In the genomic region with DNA sequence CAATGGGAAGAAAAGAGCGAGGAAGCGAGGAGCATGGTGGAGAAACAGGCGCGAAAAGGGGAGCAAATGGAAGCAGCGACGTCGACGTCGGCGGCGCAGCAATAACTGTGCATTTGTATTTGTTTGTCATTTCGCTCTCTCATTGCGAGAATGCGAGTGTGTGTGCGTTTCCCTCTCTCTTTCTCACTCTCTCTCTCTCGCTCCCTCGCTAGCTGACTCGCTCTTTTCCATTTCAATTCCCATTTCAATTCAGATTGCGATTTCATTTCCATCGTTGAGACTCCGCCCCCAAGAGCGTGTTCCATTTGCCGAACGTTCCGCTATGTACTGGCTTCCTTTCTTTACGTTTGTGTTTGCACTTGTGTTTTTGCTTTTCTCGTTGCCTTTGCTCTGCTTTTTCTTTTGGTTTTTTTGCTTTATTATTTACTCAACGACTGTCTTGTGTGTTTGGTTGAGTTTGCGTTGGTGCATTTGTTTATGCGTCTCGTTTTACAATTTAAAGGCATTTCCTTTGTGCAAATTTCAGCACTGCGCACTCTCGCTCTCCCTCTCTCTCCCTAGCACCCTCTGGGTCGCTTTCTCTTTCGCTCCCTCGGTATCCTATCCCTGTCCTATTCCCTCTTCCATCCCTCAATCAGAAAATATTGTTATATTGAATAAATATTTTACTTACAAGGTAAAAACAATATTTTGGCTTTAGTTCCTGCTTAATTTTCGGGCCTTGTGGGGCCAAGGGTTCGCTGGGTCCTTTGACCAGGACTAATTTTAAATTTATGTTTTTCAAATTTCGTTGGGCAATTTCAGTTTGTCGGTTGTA, we compare ENCODE assay signal across 7 fruit fly cellular contexts.
TF ChIP-seq lines count a peak whose summit lies in the region.

No protein-coding gene starts in this region.

- peak; percentile 51 to 60 for TF ChIP-seq CTCF in S2 (optimal IDR thresholded peaks at IDR 0.05; lab: Kevin White, UChicago)
- no peak for TF ChIP-seq CTCF in whole organism, embryonic (GFP tag; optimal IDR thresholded peaks at IDR 0.05; lab: Kevin White, UChicago)

TF ChIP-seq in whole organism, 6 proteins besides CTCF, POLR2A, EP300 and RAD21:
- peak; percentile 86 for TF ChIP-seq CG8478 (optimal IDR thresholded peaks at IDR 0.05; lab: Kevin White, UChicago)
- TF ChIP-seq usp (GFP tag; optimal IDR thresholded peaks at IDR 0.05; lab: Kevin White, UChicago): no peak
TF ChIP-seq in whole organism: peak in this region for 1.

TF ChIP-seq in whole organism, adult, 20 proteins besides CTCF, POLR2A, EP300 and RAD21:
- TF ChIP-seq CG7045 (GFP tag; optimal IDR thresholded peaks at IDR 0.05; lab: Kevin White, UChicago): no peak
- TF ChIP-seq Mnt (GFP tag; optimal IDR thresholded peaks at IDR 0.05; lab: Kevin White, UChicago): no peak
- TF ChIP-seq kay (GFP tag; lab: Kevin White, UChicago; ENCODE audit: borderline replicate concordance): peak; percentile 1
- TF ChIP-seq CG7101 (tag; optimal IDR thresholded peaks at IDR 0.05; lab: Kevin White, UChicago): no peak
- peak; percentile 42 for TF ChIP-seq pad (GFP tag; optimal IDR thresholded peaks at IDR 0.05; lab: Kevin White, UChicago)
- TF ChIP-seq Hr96 (GFP tag; optimal IDR thresholded peaks at IDR 0.05; lab: Kevin White, UChicago): no peak
- no peak for TF ChIP-seq Clk (GFP tag; optimal IDR thresholded peaks at IDR 0.05; lab: Kevin White, UChicago)
- TF ChIP-seq cic (GFP tag; optimal IDR thresholded peaks at IDR 0.05; lab: Kevin White, UChicago): no peak
- no peak for TF ChIP-seq toe (GFP tag; optimal IDR thresholded peaks at IDR 0.05; lab: Kevin White, UChicago)

TF ChIP-seq in whole organism, embryonic, 481 proteins besides CTCF, POLR2A, EP300 and RAD21 (continues in another document):
- peak; percentile 98 for TF ChIP-seq Nf-YC (tag; optimal IDR thresholded peaks at IDR 0.05; lab: Kevin White, UChicago)
- peak; percentile 12 for TF ChIP-seq nerfin-1 (tag; optimal IDR thresholded peaks at IDR 0.05; lab: Kevin White, UChicago)
- TF ChIP-seq gfzf (GFP tag; optimal IDR thresholded peaks at IDR 0.05; lab: Kevin White, UChicago): no peak
- TF ChIP-seq pfk (GFP tag; optimal IDR thresholded peaks at IDR 0.05; lab: Kevin White, UChicago): peak; percentile 98
- TF ChIP-seq lab (GFP tag; optimal IDR thresholded peaks at IDR 0.05; lab: Kevin White, UChicago): no peak
- TF ChIP-seq Nf-YB (GFP tag; optimal IDR thresholded peaks at IDR 0.05; lab: Kevin White, UChicago): peak; percentile 97
- TF ChIP-seq cato (GFP tag; optimal IDR thresholded peaks at IDR 0.05; lab: Kevin White, UChicago; ENCODE audit: borderline replicate concordance): no peak
- peak; percentile 19 for TF ChIP-seq CG18011 (GFP tag; optimal IDR thresholded peaks at IDR 0.05; lab: Kevin White, UChicago)
- TF ChIP-seq tll (GFP tag; optimal IDR thresholded peaks at IDR 0.05; lab: Kevin White, UChicago): peak in 1 of 2 experiments; percentile 48
- no peak for TF ChIP-seq CG8290 (GFP tag; optimal IDR thresholded peaks at IDR 0.05; lab: Kevin White, UChicago)
- peak in 1 of 2 experiments; percentile 36 for TF ChIP-seq CG8290 (tag; optimal IDR thresholded peaks at IDR 0.05; lab: Kevin White, UChicago)
- TF ChIP-seq CG2199 (GFP tag; IDR thresholded peaks at IDR 0.05; lab: Robert Waterston, UW): peak; percentile 83; the same call in 1 of the 3 replicates
- TF ChIP-seq ewg (GFP tag; optimal IDR thresholded peaks at IDR 0.05; lab: Kevin White, UChicago): peak; percentile 23
- no peak for TF ChIP-seq ab (GFP tag; optimal IDR thresholded peaks at IDR 0.05; lab: Kevin White, UChicago)
- TF ChIP-seq CoRest (tag; optimal IDR thresholded peaks at IDR 0.05; lab: Kevin White, UChicago): peak; percentile 48
- TF ChIP-seq unpg (GFP tag; optimal IDR thresholded peaks at IDR 0.05; lab: Kevin White, UChicago): no peak

TF ChIP-seq in whole organism, prepupa, 60 proteins besides CTCF, POLR2A, EP300 and RAD21:
- TF ChIP-seq fd85E (GFP tag; optimal IDR thresholded peaks at IDR 0.05; lab: Kevin White, UChicago) (no peak), ss (GFP tag; optimal IDR thresholded peaks at IDR 0.05; lab: Kevin White, UChicago) (peak in 1 of 2 experiments; percentile 24), fkh (GFP tag; optimal IDR thresholded peaks at IDR 0.05; lab: Kevin White, UChicago) (peak; percentile 85), Eip78C (GFP tag; lab: Kevin White, UChicago) (peak; percentile 12), dac (GFP tag; optimal IDR thresholded peaks at IDR 0.05; lab: Kevin White, UChicago) (peak; percentile 57)

TF ChIP-seq in whole organism, pupa, 21 proteins besides CTCF, POLR2A, EP300 and RAD21:
- TF ChIP-seq gl (tag; optimal IDR thresholded peaks at IDR 0.05; lab: Kevin White, UChicago): peak; percentile 24
- TF ChIP-seq CG34367 (tag; optimal IDR thresholded peaks at IDR 0.05; lab: Kevin White, UChicago): no peak
- no peak for TF ChIP-seq CG32121 (GFP tag; IDR thresholded peaks at IDR 0.05; lab: Robert Waterston, UW)
- no peak for TF ChIP-seq CG4496 (GFP tag; IDR thresholded peaks at IDR 0.05; lab: Robert Waterston, UW)

TF ChIP-seq in whole organism, wandering third instar larva, 38 proteins besides CTCF, POLR2A, EP300 and RAD21:
- no peak for TF ChIP-seq Jra (GFP tag; optimal IDR thresholded peaks at IDR 0.05; lab: Kevin White, UChicago)
- no peak for TF ChIP-seq dsf (GFP tag; optimal IDR thresholded peaks at IDR 0.05; lab: Kevin White, UChicago; ENCODE audit: borderline replicate concordance)
- no peak for TF ChIP-seq Sp1 (GFP tag; optimal IDR thresholded peaks at IDR 0.05; lab: Kevin White, UChicago)
- peak; percentile 73 for TF ChIP-seq Dif (GFP tag; optimal IDR thresholded peaks at IDR 0.05; lab: Kevin White, UChicago; ENCODE audit: partially characterized antibody)
- no peak for TF ChIP-seq Abd-B (GFP tag; optimal IDR thresholded peaks at IDR 0.05; lab: Kevin White, UChicago)
- TF ChIP-seq brk (GFP tag; optimal IDR thresholded peaks at IDR 0.05; lab: Kevin White, UChicago): no peak
- no peak for TF ChIP-seq GATAd (GFP tag; optimal IDR thresholded peaks at IDR 0.05; lab: Kevin White, UChicago)
- no peak for TF ChIP-seq usp (GFP tag; optimal IDR thresholded peaks at IDR 0.05; lab: Kevin White, UChicago)
- TF ChIP-seq Vsx2 (GFP tag; optimal IDR thresholded peaks at IDR 0.05; lab: Kevin White, UChicago; ENCODE audit: partially characterized antibody): peak; percentile 72
- peak; percentile 53 for TF ChIP-seq N (GFP tag; optimal IDR thresholded peaks at IDR 0.05; lab: Kevin White, UChicago)
- TF ChIP-seq sage (GFP tag; optimal IDR thresholded peaks at IDR 0.05; lab: Kevin White, UChicago): no peak
- TF ChIP-seq woc (GFP tag; optimal IDR thresholded peaks at IDR 0.05; lab: Kevin White, UChicago): no peak
- TF ChIP-seq Rel (GFP tag; optimal IDR thresholded peaks at IDR 0.05; lab: Kevin White, UChicago): no peak
- TF ChIP-seq Rel (tag; optimal IDR thresholded peaks at IDR 0.05; lab: Kevin White, UChicago): no peak
- no peak for TF ChIP-seq HLH106 (tag; optimal IDR thresholded peaks at IDR 0.05; lab: Kevin White, UChicago)
- no peak for TF ChIP-seq rgr (GFP tag; optimal IDR thresholded peaks at IDR 0.05; lab: Kevin White, UChicago)
- no peak for TF ChIP-seq Dfd (GFP tag; optimal IDR thresholded peaks at IDR 0.05; lab: Kevin White, UChicago)
- no peak for TF ChIP-seq br (GFP tag; optimal IDR thresholded peaks at IDR 0.05; lab: Kevin White, UChicago)
- no peak for TF ChIP-seq sv (GFP tag; optimal IDR thresholded peaks at IDR 0.05; lab: Kevin White, UChicago)
- TF ChIP-seq Hnf4 (GFP tag; optimal IDR thresholded peaks at IDR 0.05; lab: Kevin White, UChicago): no peak
- TF ChIP-seq foxo (GFP tag; optimal IDR thresholded peaks at IDR 0.05; lab: Kevin White, UChicago): no peak
- no peak for TF ChIP-seq CG32264 (GFP tag; optimal IDR thresholded peaks at IDR 0.05; lab: Kevin White, UChicago)
- TF ChIP-seq dmrt93B (GFP tag; optimal IDR thresholded peaks at IDR 0.05; lab: Kevin White, UChicago): no peak
- TF ChIP-seq CG9705 (GFP tag; optimal IDR thresholded peaks at IDR 0.05; lab: Kevin White, UChicago): no peak
- TF ChIP-seq Myc (optimal IDR thresholded peaks at IDR 0.05; lab: Kevin White, UChicago): no peak
- TF ChIP-seq lola (GFP tag; optimal IDR thresholded peaks at IDR 0.05; lab: Kevin White, UChicago): no peak
- peak; percentile 20 to 54 for TF ChIP-seq dl (GFP tag; optimal IDR thresholded peaks at IDR 0.05; lab: Kevin White, UChicago; ENCODE audit: insufficient read depth in 1 of 2, partially characterized antibody in 2 of 2)
- TF ChIP-seq psq (GFP tag; optimal IDR thresholded peaks at IDR 0.05; lab: Kevin White, UChicago): peak; percentile 23
- TF ChIP-seq CrebA (GFP tag; optimal IDR thresholded peaks at IDR 0.05; lab: Kevin White, UChicago; ENCODE audit: borderline replicate concordance): no peak
